Worm (Caenorhabditis elegans) whole organism, midembryonic: ENCODE results near the gene nhr-135.
"Not testable (repeated sequence)": the region's sequence is repeated elsewhere in the genome, so short reads cannot be mapped to it uniquely, and the experiment has no call there.

Experiments used
- T22C8.4 ChIP-seq: fragments of 200-800 bp; sonication (Bioruptor generic); IDR thresholded peaks from 2 replicates; pipeline ENCODE4 v1.3.6; 2022; ENCODE audit warnings: missing genetic modification characterization, missing compliant biosample characterization
- cog-1 ChIP-seq: sonication (generic microtip); optimal IDR thresholded peaks from 2 replicates; lab custom pipeline; 2016; ENCODE audit warnings: missing genetic modification characterization, missing compliant biosample characterization
- flt-1 ChIP-seq: fragments of 200-800 bp; sonication (Bioruptor generic); IDR thresholded peaks from 2 replicates; pipeline ENCODE4 v1.3.6; 2022; ENCODE audit warnings: missing genetic modification characterization, missing compliant biosample characterization
- klf-2 ChIP-seq: fragments of 200-800 bp; sonication (Bioruptor generic); conservative IDR thresholded peaks from 2 replicates; pipeline ENCODE4 v1.3.6; 2022; ENCODE audit warnings: missing genetic modification reagents, missing genetic modification characterization, missing compliant biosample characterization
- med-1 ChIP-seq: sonication (generic microtip); optimal IDR thresholded peaks from 2 replicates; lab custom pipeline; 2017; ENCODE audit warnings: missing genetic modification characterization, mild to moderate bottlenecking, missing compliant biosample characterization, antibody characterized with exemption, missing genetic modification reagents; ENCODE audit not compliant: insufficient read depth
- ref-1 ChIP-seq: fragments of 200-800 bp; sonication (Bioruptor generic); conservative IDR thresholded peaks from 2 replicates; pipeline ENCODE4 v1.3.6; 2022; ENCODE audit warnings: missing genetic modification reagents, missing genetic modification characterization, missing compliant biosample characterization
- tab-1 ChIP-seq: fragments of 200-800 bp; sonication (Bioruptor generic); IDR thresholded peaks from 2 replicates; pipeline ENCODE4 v1.3.6; 2022; ENCODE audit warnings: missing genetic modification characterization, missing compliant biosample characterization
- ztf-23 ChIP-seq: fragments of 200-800 bp; sonication (Bioruptor generic); IDR thresholded peaks from 2 replicates; pipeline ENCODE4 v1.3.6; 2022; ENCODE audit warnings: missing genetic modification reagents, missing genetic modification characterization, missing compliant biosample characterization
- ztf-29 ChIP-seq: fragments of 200-800 bp; sonication (Bioruptor generic); IDR thresholded peaks from 2 replicates; pipeline ENCODE4 v1.3.6; 2022; ENCODE audit warnings: missing genetic modification reagents, missing genetic modification characterization, missing compliant biosample characterization

nhr-135 gene

DNA sequence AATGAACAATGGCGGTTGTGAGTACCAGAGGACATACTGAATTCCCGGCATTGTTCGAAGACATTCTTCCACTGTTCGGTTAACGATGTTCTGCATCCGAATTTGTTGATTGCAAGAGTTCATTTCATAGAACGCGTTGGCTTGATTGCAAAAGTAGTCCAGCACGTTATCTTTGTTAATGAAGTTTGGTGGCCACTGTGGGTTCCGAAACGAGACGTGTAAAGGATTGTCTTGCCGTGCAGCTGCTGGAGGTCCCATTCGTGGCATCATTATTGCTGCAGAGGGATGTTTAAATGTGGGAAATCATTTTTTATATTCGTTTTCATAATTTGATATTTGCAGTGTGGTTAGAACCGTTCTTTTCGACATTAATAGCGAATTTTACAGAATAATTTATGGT is 34.2 kb downstream of the nhr-135 start, which contains the start of gene mdt-6:
Gene mdt-6 (minus strand): TSS at position 275 of the 400 bp plus-strand sequence.
- TF ChIP-seq med-1 (no peak), T22C8.4 (GFP tag; lab: Robert Waterston, UW) (no peak), cog-1 (tag; lab: Kevin White, UChicago) (no peak), klf-2 (GFP tag; lab: Robert Waterston, UW) (no peak), ztf-23 (GFP tag; lab: Robert Waterston, UW) (no peak), ztf-29 (GFP tag; lab: Robert Waterston, UW) (no peak), flt-1 (GFP tag; lab: Robert Waterston, UW) (no peak), ref-1 (GFP tag; lab: Robert Waterston, UW) (no peak), tab-1 (GFP tag; lab: Robert Waterston, UW) (no peak)

ce11 chrV:7057795-7058194 is 35.8 kb downstream of the nhr-135 start, which contains the start of gene Y57E12AL.2:
Gene Y57E12AL.2, plus strand, starts transcription at chrV:7058095.
- not testable (repeated sequence) for TF ChIP-seq flt-1, ref-1, T22C8.4 (GFP tag; lab: Robert Waterston, UW)

DNA sequence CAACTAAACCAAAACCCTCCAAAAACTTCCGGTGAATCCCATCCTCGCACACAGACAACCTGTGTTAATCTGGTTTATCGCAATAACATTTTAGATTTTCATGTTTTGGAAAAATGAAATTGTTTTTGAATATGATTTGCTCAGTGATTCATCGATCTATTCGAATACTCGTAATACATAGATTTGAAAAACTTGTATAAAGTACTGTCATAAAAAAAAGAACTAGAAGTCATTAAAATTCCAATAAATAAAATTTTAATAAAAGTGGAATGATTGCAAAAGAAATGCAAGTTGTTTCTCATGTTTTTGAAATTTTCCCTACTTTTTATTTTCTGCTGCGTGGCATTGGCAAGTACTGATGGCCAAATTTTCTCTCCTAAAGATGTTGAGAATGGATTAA is 39.0 kb downstream of the nhr-135 start, which contains the start of gene spig-8:
Gene spig-8 (plus strand): TSS at position 301 of the 400 bp plus-strand sequence.
- TF ChIP-seq tab-1 (GFP tag; lab: Robert Waterston, UW) = no peak
- TF ChIP-seq klf-2 (GFP tag; lab: Robert Waterston, UW) = no peak
- no peak for TF ChIP-seq ref-1 (GFP tag; lab: Robert Waterston, UW)
- TF ChIP-seq T22C8.4 (GFP tag; lab: Robert Waterston, UW) = no peak
- no peak for TF ChIP-seq ztf-23 (GFP tag; lab: Robert Waterston, UW)

DNA sequence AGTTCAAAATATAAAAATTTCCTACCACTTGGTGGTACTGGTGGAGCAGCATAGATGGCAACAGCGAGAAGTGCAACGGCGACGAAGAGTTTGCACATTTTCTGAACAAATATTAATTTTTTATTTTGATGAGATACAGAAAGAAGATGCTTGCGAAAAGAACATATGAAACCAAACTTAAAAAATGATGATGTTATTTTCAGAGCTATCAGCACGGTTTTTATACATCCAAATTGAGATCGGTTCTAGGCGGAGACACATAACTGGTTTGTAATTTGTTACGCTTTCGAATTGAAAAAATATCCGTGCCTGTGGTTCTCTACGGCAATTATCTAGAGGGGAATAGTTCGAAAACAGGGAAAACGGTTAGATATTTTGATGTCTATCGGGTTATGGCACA is 40.5 kb downstream of the nhr-135 start, which contains the start of gene txt-17:
Gene txt-17 (minus strand): TSS at position 101 of the 400 bp plus-strand sequence.
- TF ChIP-seq flt-1 (GFP tag; lab: Robert Waterston, UW) (no peak), med-1 (no peak), tab-1 (GFP tag; lab: Robert Waterston, UW) (no peak), klf-2 (GFP tag; lab: Robert Waterston, UW) (no peak), ztf-23 (GFP tag; lab: Robert Waterston, UW) (no peak), T22C8.4 (GFP tag; lab: Robert Waterston, UW) (no peak), ref-1 (GFP tag; lab: Robert Waterston, UW) (no peak), ztf-29 (GFP tag; lab: Robert Waterston, UW) (no peak), cog-1 (tag; lab: Kevin White, UChicago) (no peak)

DNA sequence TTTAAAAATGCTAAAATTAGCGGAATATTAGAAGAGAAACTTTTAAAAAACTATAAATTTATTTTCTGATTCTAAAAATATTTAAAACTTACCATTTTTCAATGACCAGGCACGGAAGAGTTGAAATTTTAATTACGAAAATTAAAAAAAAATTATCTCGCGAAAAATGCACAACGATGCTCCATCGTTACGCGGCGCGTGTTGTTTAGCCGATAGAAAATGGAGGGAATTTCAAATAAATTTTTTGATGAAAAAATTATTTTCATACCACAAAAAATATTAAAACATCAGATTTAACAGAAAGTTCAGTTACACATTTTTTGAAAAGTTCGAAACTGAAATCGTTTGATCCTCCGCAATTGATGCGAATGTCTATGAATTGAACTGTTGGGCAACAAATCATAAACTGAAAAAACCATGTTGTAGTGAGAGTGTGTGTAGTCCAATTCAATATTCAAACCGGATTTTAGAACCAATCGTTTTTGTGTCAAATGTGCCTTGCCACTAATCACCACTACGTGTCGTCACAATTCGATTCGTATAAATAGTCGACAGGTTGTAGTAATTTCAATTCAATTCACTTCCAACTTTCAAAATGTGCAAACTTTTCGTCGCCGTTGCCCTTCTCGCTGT is 42.3 kb downstream of the nhr-135 start, which contains the start of the genes tofu-2 and spig-1:
Gene tofu-2 (minus strand): TSS at position 116 of the 633 bp plus-strand sequence.
Gene spig-1 (plus strand): TSS at position 583 of the 633 bp plus-strand sequence.
- TF ChIP-seq tab-1 (GFP tag; lab: Robert Waterston, UW) = no peak
- TF ChIP-seq ztf-23 (GFP tag; lab: Robert Waterston, UW) = no peak
- no peak for TF ChIP-seq T22C8.4 (GFP tag; lab: Robert Waterston, UW)
- no peak for TF ChIP-seq med-1
- TF ChIP-seq ztf-29 (GFP tag; lab: Robert Waterston, UW) = no peak
- TF ChIP-seq cog-1 (tag; lab: Kevin White, UChicago) = no peak
- TF ChIP-seq flt-1 (GFP tag; lab: Robert Waterston, UW) = no peak
- TF ChIP-seq klf-2 (GFP tag; lab: Robert Waterston, UW) = no peak
- no peak for TF ChIP-seq ref-1 (GFP tag; lab: Robert Waterston, UW)

- TF ChIP-seq klf-2 (GFP tag; lab: Robert Waterston, UW) = no peak
- TF ChIP-seq ref-1 (GFP tag; lab: Robert Waterston, UW) = no peak
Observed at ce11 chrV:7050153-7050552, 43.4 kb downstream of the nhr-135 start.

- TF ChIP-seq ztf-29 (GFP tag; lab: Robert Waterston, UW) (no peak), cog-1 (tag; lab: Kevin White, UChicago) (no peak), flt-1 (GFP tag; lab: Robert Waterston, UW) (no peak), tab-1 (GFP tag; lab: Robert Waterston, UW) (no peak), med-1 (no peak), klf-2 (GFP tag; lab: Robert Waterston, UW) (no peak), T22C8.4 (GFP tag; lab: Robert Waterston, UW) (no peak), ztf-23 (GFP tag; lab: Robert Waterston, UW) (no peak), ref-1 (GFP tag; lab: Robert Waterston, UW) (no peak)
Observed at ce11 chrV:7047512-7047911, 46.1 kb downstream of the nhr-135 start, which contains the start of gene F20A1.8. Gene F20A1.8, minus strand, starts transcription at chrV:7047612.

ce11 chrV:7046005-7046404 is 47.6 kb downstream of the nhr-135 start, which contains the start of gene F20A1.2:
Gene F20A1.2, plus strand, starts transcription at chrV:7046305.
- no peak for TF ChIP-seq med-1
- TF ChIP-seq klf-2 (GFP tag; lab: Robert Waterston, UW) = no peak
- TF ChIP-seq flt-1 (GFP tag; lab: Robert Waterston, UW) = no peak
- TF ChIP-seq T22C8.4 (GFP tag; lab: Robert Waterston, UW) = no peak
- TF ChIP-seq ztf-29 (GFP tag; lab: Robert Waterston, UW) = no peak
- no peak for TF ChIP-seq tab-1 (GFP tag; lab: Robert Waterston, UW)
- no peak for TF ChIP-seq ref-1 (GFP tag; lab: Robert Waterston, UW)
- TF ChIP-seq cog-1 (tag; lab: Kevin White, UChicago) = no peak
- no peak for TF ChIP-seq ztf-23 (GFP tag; lab: Robert Waterston, UW)
